Fruit fly (Drosophila melanogaster): ENCODE results near the gene Eig71Ej.

- TF ChIP-seq dmrt93B (GFP tag; optimal IDR thresholded peaks at IDR 0.05) (no peak), pan (optimal IDR thresholded peaks at IDR 0.05) (no peak), h (GFP tag; optimal IDR thresholded peaks at IDR 0.05) (no peak), Myc (optimal IDR thresholded peaks at IDR 0.05) (no peak), CG32264 (GFP tag; optimal IDR thresholded peaks at IDR 0.05) (no peak)
These were observed 47.3 kb upstream of the Eig71Ej start for dm6 chr3L:15708158-15708557.
